Worm (Caenorhabditis elegans): ENCODE results near the gene cyn-12.
A peak's percentile ranks its signal among the peaks of the same experiment; 100 is the strongest.

cyn-12 gene

DNA sequence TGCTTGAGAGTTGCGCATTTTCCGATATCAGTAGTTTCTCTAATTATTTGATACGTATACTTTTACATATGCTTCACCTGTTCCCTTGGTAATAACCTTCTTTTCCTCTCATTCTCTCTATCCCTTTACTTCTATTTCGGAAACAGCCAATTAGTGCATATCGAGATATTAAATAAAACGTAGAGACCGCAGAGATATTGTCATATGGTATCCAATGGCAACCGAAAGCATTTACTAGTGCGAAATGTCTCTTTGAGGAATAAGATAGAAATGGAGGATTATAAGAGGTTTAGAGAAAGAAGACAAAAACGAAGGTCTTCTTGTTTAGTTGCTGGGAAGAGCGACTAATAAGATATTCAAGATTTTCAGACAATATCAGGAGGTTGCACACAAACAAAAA lies 23.3 kb upstream of the cyn-12 start, which contains the start of gene maph-9:
Gene maph-9 (plus strand): TSS at position 273 of the 400 bp plus-strand sequence.
- TF ChIP-seq blmp-1 (tag; optimal IDR thresholded peaks at IDR 0.05; ENCODE audit: insufficient read depth) (no peak), alr-1 (tag; optimal IDR thresholded peaks at IDR 0.05) (no peak), lin-13 (GFP tag; optimal IDR thresholded peaks at IDR 0.05) (no peak), C34F6.9 (tag; optimal IDR thresholded peaks at IDR 0.05) (peak; percentile 33)

DNA sequence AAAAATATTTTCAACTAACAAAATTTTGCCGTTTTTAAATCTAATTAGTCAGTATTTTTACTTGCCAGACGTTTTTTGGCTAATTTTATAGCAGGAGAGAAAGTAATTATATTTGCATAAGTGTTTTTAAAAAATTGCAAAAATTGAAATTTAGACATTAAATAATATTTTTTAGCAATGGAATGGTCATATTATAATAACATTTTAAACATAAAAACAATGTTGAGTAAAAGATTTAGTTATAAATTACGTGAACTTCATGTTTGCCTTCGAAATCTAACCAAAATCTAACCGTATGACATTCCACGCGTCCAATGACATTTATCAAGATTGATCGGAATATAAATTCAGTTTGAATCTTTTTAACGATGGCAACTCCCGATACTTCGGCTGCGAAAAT lies 21.3 kb upstream of the cyn-12 start, which contains the start of gene C34D4.2:
Gene C34D4.2 (plus strand): TSS at position 301 of the 400 bp plus-strand sequence.
- TF ChIP-seq Y55F3AM.14 (GFP tag; optimal IDR thresholded peaks at IDR 0.05) (no peak), lin-39 (tag; optimal IDR thresholded peaks at IDR 0.05) (no peak), ceh-82 (tag; optimal IDR thresholded peaks at IDR 0.05) (no peak), nhr-237 (tag; optimal IDR thresholded peaks at IDR 0.05) (no peak), dmd-4 (tag; optimal IDR thresholded peaks at IDR 0.05) (no peak), sem-4 (tag; optimal IDR thresholded peaks at IDR 0.05) (no peak), ceh-16 (tag; optimal IDR thresholded peaks at IDR 0.05) (no peak), fos-1 (tag; optimal IDR thresholded peaks at IDR 0.05) (no peak), ztf-11 (tag; optimal IDR thresholded peaks at IDR 0.05) (no peak), blmp-1 (tag; optimal IDR thresholded peaks at IDR 0.05; ENCODE audit: insufficient read depth) (no peak), mdl-1 (tag; optimal IDR thresholded peaks at IDR 0.05) (no peak), nhr-23 (tag; optimal IDR thresholded peaks at IDR 0.05) (no peak)

DNA sequence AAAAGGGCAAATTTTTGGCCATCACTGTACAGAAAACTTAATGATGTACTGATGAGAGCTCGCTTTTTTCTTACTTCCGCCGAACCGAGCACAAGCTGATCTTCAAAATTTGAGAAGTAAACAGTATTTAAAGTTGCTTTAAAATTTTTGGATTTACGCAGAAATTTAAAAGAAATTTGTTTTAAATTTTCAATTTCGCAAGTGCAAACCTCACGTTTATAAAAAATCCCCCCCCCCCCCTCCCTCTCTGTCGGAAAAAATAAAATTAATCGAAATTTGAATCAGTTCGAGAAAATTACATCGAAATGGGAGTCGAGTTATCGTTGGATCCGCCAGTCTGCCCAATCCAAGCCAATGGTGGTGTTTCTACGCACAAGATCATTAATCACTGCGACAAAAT lies 20.3 kb upstream of the cyn-12 start, which contains the start of gene C34D4.3:
Gene C34D4.3 (plus strand): TSS at position 301 of the 400 bp plus-strand sequence.
- TF ChIP-seq ztf-4 (tag; optimal IDR thresholded peaks at IDR 0.05) (no peak), dmd-4 (tag; optimal IDR thresholded peaks at IDR 0.05) (no peak), ZK546.5 (tag; optimal IDR thresholded peaks at IDR 0.05) (no peak), nhr-237 (tag; optimal IDR thresholded peaks at IDR 0.05) (no peak), nhr-10 (tag; optimal IDR thresholded peaks at IDR 0.05) (no peak), ztf-11 (tag; optimal IDR thresholded peaks at IDR 0.05) (no peak), sem-4 (tag; optimal IDR thresholded peaks at IDR 0.05) (no peak), nhr-21 (tag; optimal IDR thresholded peaks at IDR 0.05) (no peak), nhr-77 (tag; optimal IDR thresholded peaks at IDR 0.05) (no peak), unc-62 (GFP tag; optimal IDR thresholded peaks at IDR 0.05) (no peak), ztf-1 (GFP tag; conservative IDR thresholded peaks at IDR 0.05) (no peak)

DNA sequence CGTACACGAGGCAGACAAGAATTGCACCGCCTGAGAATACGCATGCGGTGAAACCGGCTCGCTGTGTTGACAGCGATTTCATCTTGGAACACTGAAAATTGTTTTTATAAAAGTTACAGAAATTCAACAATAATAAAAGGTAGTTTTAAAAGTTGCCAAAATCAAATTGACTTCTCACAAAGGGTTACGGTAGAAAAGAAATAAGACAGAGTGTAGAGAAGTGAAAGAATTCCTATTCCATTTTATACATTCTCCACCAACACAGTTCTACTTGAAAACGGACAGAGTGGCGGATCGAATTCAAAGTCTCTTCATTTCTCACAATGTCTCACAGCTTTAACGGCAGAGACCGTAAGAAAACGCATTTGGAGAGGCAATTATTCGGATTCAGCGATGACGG lies 19.4 kb upstream of the cyn-12 start, which contains the start of gene col-113:
Gene col-113 (minus strand): TSS at position 101 of the 400 bp plus-strand sequence.
- no peak for TF ChIP-seq nhr-21 (tag; optimal IDR thresholded peaks at IDR 0.05)
- TF ChIP-seq nhr-25 (tag; optimal IDR thresholded peaks at IDR 0.05) = no peak
- TF ChIP-seq zag-1 (tag; optimal IDR thresholded peaks at IDR 0.05) = no peak
- no peak for TF ChIP-seq nhr-77 (tag; optimal IDR thresholded peaks at IDR 0.05)
- TF ChIP-seq ztf-4 (tag; optimal IDR thresholded peaks at IDR 0.05) = no peak
- TF ChIP-seq alr-1 (tag; optimal IDR thresholded peaks at IDR 0.05) = no peak
- no peak for TF ChIP-seq fos-1 (tag; optimal IDR thresholded peaks at IDR 0.05)
- TF ChIP-seq C34F6.9 (tag; optimal IDR thresholded peaks at IDR 0.05) = no peak
- TF ChIP-seq nhr-237 (tag; optimal IDR thresholded peaks at IDR 0.05) = no peak
- no peak for TF ChIP-seq ama-1 (optimal IDR thresholded peaks at IDR 0.05)
- TF ChIP-seq unc-39 (tag; optimal IDR thresholded peaks at IDR 0.05) = no peak
- no peak for TF ChIP-seq lin-13 (GFP tag; optimal IDR thresholded peaks at IDR 0.05)
- TF ChIP-seq crh-2 (tag; optimal IDR thresholded peaks at IDR 0.05) = no peak
- TF ChIP-seq R02D3.7 (tag; optimal IDR thresholded peaks at IDR 0.05) = no peak
- no peak for TF ChIP-seq unc-55 (GFP tag; optimal IDR thresholded peaks at IDR 0.05)
- no peak for TF ChIP-seq sma-9 (GFP tag; optimal IDR thresholded peaks at IDR 0.05)
- TF ChIP-seq sma-9 (tag; optimal IDR thresholded peaks at IDR 0.05) = no peak
- no peak for TF ChIP-seq blmp-1 (tag; optimal IDR thresholded peaks at IDR 0.05; ENCODE audit: insufficient read depth)
- no peak for TF ChIP-seq aly-2 (tag; optimal IDR thresholded peaks at IDR 0.05)
- TF ChIP-seq elt-3 (tag; optimal IDR thresholded peaks at IDR 0.05) = no peak

DNA sequence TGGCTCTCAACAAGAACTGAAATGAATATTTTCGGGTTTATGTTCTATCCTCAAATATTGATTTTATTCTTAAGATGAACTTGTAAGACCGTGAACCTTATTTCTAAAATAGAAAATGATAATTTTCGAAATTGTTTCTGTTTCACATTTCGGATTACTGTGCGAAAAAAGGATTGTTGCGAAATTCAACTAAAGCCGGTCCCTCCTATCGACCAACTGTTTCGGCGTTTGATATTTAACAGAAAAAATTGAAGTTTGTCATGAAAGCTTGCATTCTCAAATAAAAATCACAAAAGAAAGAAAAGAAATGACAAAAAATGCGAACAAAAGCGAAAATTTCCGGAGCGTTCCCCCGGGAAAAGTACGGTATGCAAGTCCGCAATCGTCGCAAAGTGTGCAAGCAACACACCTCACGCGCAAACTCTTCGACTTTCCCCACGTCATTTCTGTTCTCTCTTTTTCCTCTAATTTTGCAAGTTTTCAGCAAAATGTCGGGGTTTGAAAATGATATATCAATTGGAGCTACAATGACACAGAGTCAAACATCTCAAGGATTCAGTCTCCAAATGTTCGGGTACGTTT lies 16.1 kb upstream of the cyn-12 start, which contains the start of gene C34D4.4:
Gene C34D4.4 (plus strand): TSS at position 342 of the 582 bp plus-strand sequence.
- no peak for TF ChIP-seq zag-1 (tag; optimal IDR thresholded peaks at IDR 0.05)
- no peak for TF ChIP-seq fos-1 (tag; optimal IDR thresholded peaks at IDR 0.05)
- TF ChIP-seq unc-55 (GFP tag; optimal IDR thresholded peaks at IDR 0.05) = peak; percentile 69
- no peak for TF ChIP-seq unc-62 (GFP tag; optimal IDR thresholded peaks at IDR 0.05)
- TF ChIP-seq lsy-2 (tag; optimal IDR thresholded peaks at IDR 0.05) = peak; percentile 85 to 97
- no peak for TF ChIP-seq alr-1 (tag; optimal IDR thresholded peaks at IDR 0.05)
- TF ChIP-seq Y55F3AM.14 (GFP tag; optimal IDR thresholded peaks at IDR 0.05) = no peak
- no peak for TF ChIP-seq nhr-25 (tag; optimal IDR thresholded peaks at IDR 0.05)
- TF ChIP-seq C34F6.9 (tag; optimal IDR thresholded peaks at IDR 0.05) = peak; percentile 68
- TF ChIP-seq gmeb-1 (tag; optimal IDR thresholded peaks at IDR 0.05) = peak; percentile 28
- no peak for TF ChIP-seq nhr-6 (tag; optimal IDR thresholded peaks at IDR 0.05)
- peak; percentile 21 for TF ChIP-seq nhr-129 (tag; optimal IDR thresholded peaks at IDR 0.05)
- TF ChIP-seq crh-2 (tag; optimal IDR thresholded peaks at IDR 0.05) = peak; percentile 54

Measured in whole organism, L2 larva.